Fruit fly (Drosophila melanogaster) whole organism, wandering third instar larva: ENCODE results near the gene tbrd-1.

ENCODE experiments used
- Abd-B ChIP-seq: fragments of >200 bp; optimal IDR thresholded peaks from 2 replicates; lab custom pipeline; 2017; ENCODE audit warnings: missing biosample characterization, missing genetic modification characterization
- CrebA ChIP-seq: fragments of 200-800 bp; sonication (Bioruptor generic); optimal IDR thresholded peaks from 2 replicates; lab custom pipeline; 2016; ENCODE audit warnings: missing biosample characterization, mild to moderate bottlenecking, missing genetic modification characterization, borderline replicate concordance
- Dfd ChIP-seq: fragments of >200 bp; optimal IDR thresholded peaks from 2 replicates; lab custom pipeline; 2017; ENCODE audit warnings: missing biosample characterization, missing genetic modification characterization
- Hr78 ChIP-seq: fragments of >200 bp; optimal IDR thresholded peaks from 2 replicates; lab custom pipeline; 2017; ENCODE audit warnings: missing biosample characterization, missing genetic modification characterization
- Mio ChIP-seq: sonication (Bioruptor generic); optimal IDR thresholded peaks from 2 replicates; lab custom pipeline; 2016; ENCODE audit warnings: missing biosample characterization, missing genetic modification characterization
- OdsH ChIP-seq: fragments of 200-800 bp; sonication (Bioruptor generic); optimal IDR thresholded peaks from 2 replicates; lab custom pipeline; 2016; ENCODE audit warnings: missing biosample characterization, mild to moderate bottlenecking, missing genetic modification characterization
- Rel ChIP-seq, 2 experiments: fragments of 200-800 bp; sonication (Bioruptor generic) in 1 of 2; optimal IDR thresholded peaks; 2 replicates in 1 of 2; 3 replicates in 1 of 2; lab custom pipeline; 2016 to 2019; ENCODE audit warnings: mild to moderate bottlenecking in 2 of 2, missing biosample characterization in 2 of 2, missing genetic modification characterization in 2 of 2, moderate library complexity in 1 of 2
- lola ChIP-seq: fragments of >200 bp; optimal IDR thresholded peaks from 2 replicates; lab custom pipeline; 2017; ENCODE audit warnings: missing biosample characterization, missing genetic modification characterization
- pan ChIP-seq: fragments of >200 bp; optimal IDR thresholded peaks from 2 replicates; lab custom pipeline; 2017
- sv ChIP-seq: fragments of 200-800 bp; sonication (Bioruptor generic); optimal IDR thresholded peaks from 3 replicates; lab custom pipeline; 2016; ENCODE audit warnings: missing biosample characterization, missing genetic modification characterization

DNA sequence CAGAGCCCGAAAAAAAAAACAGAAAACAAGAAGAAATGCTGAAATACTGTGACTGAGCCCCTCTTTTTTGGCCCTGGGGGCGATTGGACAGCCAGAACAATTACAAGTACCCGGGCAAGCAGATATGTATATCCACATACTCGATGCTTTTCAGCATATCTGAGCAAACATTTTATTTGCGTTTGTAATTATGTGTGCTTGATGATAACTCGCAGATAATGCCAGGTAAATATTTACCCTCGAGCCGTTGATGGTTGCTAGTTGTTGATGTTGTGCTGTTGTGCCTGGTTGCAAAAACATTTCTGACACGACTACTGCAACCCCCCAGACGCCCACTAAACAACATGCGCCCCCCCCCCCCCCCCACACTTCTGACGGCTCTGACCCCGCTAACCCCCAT is 26.0 kb upstream of the tbrd-1 start:
- TF ChIP-seq CrebA (no peak), Dfd (GFP tag; lab: Kevin White, UChicago) (no peak), sv (GFP tag; lab: Kevin White, UChicago) (no peak), OdsH (GFP tag; lab: Kevin White, UChicago) (peak; percentile 6), Abd-B (GFP tag; lab: Kevin White, UChicago) (no peak), lola (GFP tag; lab: Kevin White, UChicago) (no peak), Mio (no peak), Rel (GFP tag; optimal IDR thresholded peaks at IDR 0.05; lab: Kevin White, UChicago) (no peak), Rel (tag; optimal IDR thresholded peaks at IDR 0.05; lab: Kevin White, UChicago) (no peak), Hr78 (no peak), pan (lab: Kevin White, UChicago) (no peak)
